6 worm cellular contexts compared by ENCODE assay signal in genomic region chrIII:12421708-12422107, ce11.
A peak's percentile ranks its signal among the peaks of the same experiment; 100 is the strongest.
TF ChIP-seq lines count a peak whose summit lies in the region.

tat-1 (minus strand) TSS chrIII:12421718.

TF ChIP-seq in whole organism, L1 larva, 84 proteins besides CTCF, POLR2A, EP300 and RAD21 (continues in another document):
- no peak for TF ChIP-seq unc-86 (tag; optimal IDR thresholded peaks at IDR 0.05; lab: Kevin White, UChicago)
- no peak for TF ChIP-seq ces-1 (GFP tag; optimal IDR thresholded peaks at IDR 0.05; lab: Kevin White, UChicago)
- no peak for TF ChIP-seq C16A3.4 (tag; optimal IDR thresholded peaks at IDR 0.05; lab: Kevin White, UChicago)
- no peak for TF ChIP-seq mef-2 (tag; optimal IDR thresholded peaks at IDR 0.05; lab: Kevin White, UChicago)
- no peak for TF ChIP-seq snu-23 (GFP tag; optimal IDR thresholded peaks at IDR 0.05; lab: Kevin White, UChicago)
- TF ChIP-seq isw-1 (GFP tag; IDR thresholded peaks at IDR 0.05; lab: Robert Waterston, UW), result no peak
- no peak for TF ChIP-seq ceh-63 (GFP tag; optimal IDR thresholded peaks at IDR 0.05; lab: Kevin White, UChicago)
- no peak for TF ChIP-seq efl-1 (optimal IDR thresholded peaks at IDR 0.05; lab: Kevin White, UChicago)
- TF ChIP-seq efl-1 (GFP tag; optimal IDR thresholded peaks at IDR 0.05 in 1 of 2; lab: Kevin White, UChicago), result peak; percentile 23 to 33
- TF ChIP-seq aly-2 (tag; optimal IDR thresholded peaks at IDR 0.05; lab: Kevin White, UChicago), result no peak
- TF ChIP-seq sox-4 (tag; optimal IDR thresholded peaks at IDR 0.05; lab: Kevin White, UChicago), result no peak
- no peak for TF ChIP-seq tbx-2 (tag; optimal IDR thresholded peaks at IDR 0.05; lab: Kevin White, UChicago)
- no peak for TF ChIP-seq dsc-1 (tag; optimal IDR thresholded peaks at IDR 0.05; lab: Kevin White, UChicago)
- TF ChIP-seq hpl-2 (GFP tag; optimal IDR thresholded peaks at IDR 0.05; lab: Kevin White, UChicago), result no peak
- peak in 1 of 3 experiments; percentile 24 for TF ChIP-seq dpl-1 (GFP tag; optimal IDR thresholded peaks at IDR 0.05; lab: Kevin White, UChicago)
- TF ChIP-seq alr-1 (tag; optimal IDR thresholded peaks at IDR 0.05; lab: Kevin White, UChicago; ENCODE audit: borderline replicate concordance), result no peak

TF ChIP-seq in whole organism, L2 larva, 48 proteins besides CTCF, POLR2A, EP300 and RAD21:
- TF ChIP-seq unc-55 (GFP tag; optimal IDR thresholded peaks at IDR 0.05; lab: Kevin White, UChicago) (peak; percentile 42), nhr-11 (tag; optimal IDR thresholded peaks at IDR 0.05; lab: Kevin White, UChicago) (no peak), aly-2 (tag; optimal IDR thresholded peaks at IDR 0.05; lab: Kevin White, UChicago) (no peak), C34F6.9 (tag; optimal IDR thresholded peaks at IDR 0.05; lab: Kevin White, UChicago) (peak; percentile 2)

TF ChIP-seq in whole organism, L3 larva, 47 proteins besides CTCF, POLR2A, EP300 and RAD21:
- no peak for TF ChIP-seq aly-2 (tag; optimal IDR thresholded peaks at IDR 0.05; lab: Kevin White, UChicago)
- peak; percentile 53 for TF ChIP-seq ceh-28 (tag; optimal IDR thresholded peaks at IDR 0.05; lab: Kevin White, UChicago)
- no peak for TF ChIP-seq daf-12 (tag; optimal IDR thresholded peaks at IDR 0.05; lab: Kevin White, UChicago)
- TF ChIP-seq ztf-11 (tag; optimal IDR thresholded peaks at IDR 0.05; lab: Kevin White, UChicago), result no peak
- peak; percentile 58 for TF ChIP-seq hmg-11 (tag; optimal IDR thresholded peaks at IDR 0.05; lab: Kevin White, UChicago)

TF ChIP-seq in whole organism, L4 larva, 104 proteins besides CTCF, POLR2A, EP300 and RAD21:
- no peak for TF ChIP-seq pha-4 (GFP tag; IDR thresholded peaks at IDR 0.05; lab: Robert Waterston, UW)
- peak; percentile 42 for TF ChIP-seq pha-4 (tag; optimal IDR thresholded peaks at IDR 0.05; lab: Kevin White, UChicago)
- no peak for TF ChIP-seq duxl-1 (tag; optimal IDR thresholded peaks at IDR 0.05; lab: Kevin White, UChicago; ENCODE audit: poor library complexity)
- no peak for TF ChIP-seq daf-16 (GFP tag; optimal IDR thresholded peaks at IDR 0.05; lab: Kevin White, UChicago)
- TF ChIP-seq daf-16 (tag; optimal IDR thresholded peaks at IDR 0.05; lab: Kevin White, UChicago), result peak; percentile 33

TF ChIP-seq in whole organism, late embryonic, 69 proteins besides CTCF, POLR2A, EP300 and RAD21:
- no peak for TF ChIP-seq ceh-2 (tag; optimal IDR thresholded peaks at IDR 0.05; lab: Kevin White, UChicago)
- TF ChIP-seq ceh-48 (tag; optimal IDR thresholded peaks at IDR 0.05; lab: Kevin White, UChicago), result peak; percentile 25
TF ChIP-seq in whole organism, late embryonic: peak in this region for 1.

TF ChIP-seq in whole organism, young adult, 124 proteins besides CTCF, POLR2A, EP300 and RAD21:
- TF ChIP-seq hmg-1.2 (GFP tag; IDR thresholded peaks at IDR 0.05; lab: Robert Waterston, UW) (peak; percentile 58; the same call in 1 of the 2 replicates), attf-5 (GFP tag; optimal IDR thresholded peaks at IDR 0.05; lab: Kevin White, UChicago) (no peak)
